Fruit fly (Drosophila melanogaster): ENCODE results near the gene CG31267.

CG31267 gene

DNA sequence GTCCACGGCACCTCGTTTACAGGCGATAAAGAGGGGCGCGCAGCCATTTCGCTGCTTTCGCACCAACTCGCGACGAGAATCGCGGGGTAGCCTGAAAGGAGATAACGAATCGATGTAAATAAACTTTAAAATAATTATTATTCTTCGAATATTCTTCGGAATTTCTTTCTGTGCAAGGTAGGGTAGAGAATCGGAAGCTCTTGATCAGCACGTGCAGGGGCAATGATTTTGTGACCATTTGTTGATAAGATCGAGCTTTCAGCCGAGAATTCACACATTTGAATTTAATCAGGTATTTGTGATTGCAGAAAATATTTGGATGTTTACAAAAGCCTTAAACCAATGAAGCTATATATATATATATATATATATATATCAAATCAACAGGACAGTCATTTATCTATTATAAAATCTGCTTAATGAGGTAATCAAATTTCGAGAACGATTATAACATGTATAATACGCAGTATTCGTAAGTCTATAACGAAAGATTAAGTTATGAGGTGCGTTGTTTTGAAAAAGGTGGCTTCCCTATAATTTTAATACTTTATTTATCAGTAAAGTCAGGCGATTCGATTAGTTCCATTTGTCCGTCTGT lies 13.7 kb downstream of the CG31267 start:
- TF ChIP-seq pan (optimal IDR thresholded peaks at IDR 0.05) (no peak), EcR (GFP tag; optimal IDR thresholded peaks at IDR 0.05) (no peak), Dll (optimal IDR thresholded peaks at IDR 0.05) (no peak), psq (optimal IDR thresholded peaks at IDR 0.05) (no peak)

DNA sequence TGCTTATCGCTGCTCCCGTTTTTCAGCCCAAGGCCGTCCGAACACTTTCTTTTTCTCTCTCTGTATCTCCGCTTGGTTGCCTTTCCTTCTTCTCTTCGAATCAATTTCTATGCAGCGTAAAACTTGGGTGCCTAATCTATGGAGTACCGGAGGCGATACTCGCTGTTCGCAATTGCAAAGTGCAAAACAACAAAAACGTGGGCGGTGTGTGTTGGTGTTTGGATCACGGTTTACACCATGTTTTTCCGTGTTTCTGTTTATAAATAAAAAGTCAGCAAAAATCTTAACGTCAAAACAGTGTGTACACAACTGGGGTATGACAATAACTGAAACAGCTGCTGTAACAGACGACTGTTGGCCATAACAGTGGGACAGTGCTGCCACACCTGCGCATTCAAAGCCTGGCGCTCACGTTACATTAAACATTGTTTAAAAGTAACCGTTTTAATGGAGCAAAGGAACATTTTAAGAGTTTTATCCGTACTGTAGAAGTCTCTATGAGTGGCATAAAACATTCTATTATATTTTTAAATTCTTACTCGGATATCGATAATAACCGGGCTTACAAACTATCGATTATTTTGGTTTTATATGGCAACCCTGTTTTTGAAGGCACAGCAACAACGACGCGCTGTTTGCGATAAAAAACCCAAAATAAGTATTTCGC lies 15.2 kb downstream of the CG31267 start, which contains the start of the genes m-cup and Det:
Gene m-cup, minus strand, starts transcription at position 333 of the 667 bp plus-strand sequence.
Gene Det, plus strand, starts transcription at position 588 of the 667 bp plus-strand sequence.
- no peak for TF ChIP-seq CG8478 (optimal IDR thresholded peaks at IDR 0.05)

DNA sequence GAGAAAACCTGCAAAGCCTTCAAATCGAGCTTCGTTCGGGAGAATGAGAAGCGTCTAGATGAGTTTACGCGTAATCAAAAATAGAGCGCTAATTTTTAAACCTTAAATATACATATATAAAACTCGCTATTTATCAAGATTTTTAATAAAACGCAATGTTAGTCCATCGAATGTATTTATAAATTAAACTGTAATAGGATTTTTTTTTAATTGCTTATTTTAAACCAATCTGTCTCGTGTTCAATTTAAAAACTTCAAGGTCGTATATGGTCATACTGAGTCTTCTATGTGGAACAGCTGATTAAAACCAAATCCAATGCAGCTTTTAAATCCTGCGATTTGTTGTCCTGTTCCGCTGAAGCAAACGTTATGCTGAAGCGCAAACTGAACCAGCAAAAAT lies 16.3 kb downstream of the CG31267 start, which contains the start of gene Smug:
Gene Smug, plus strand, starts transcription at position 301 of the 400 bp plus-strand sequence.
- TF ChIP-seq psq (optimal IDR thresholded peaks at IDR 0.05) (no peak), CG8478 (optimal IDR thresholded peaks at IDR 0.05) (no peak), usp (GFP tag; optimal IDR thresholded peaks at IDR 0.05) (no peak), EcR (GFP tag; optimal IDR thresholded peaks at IDR 0.05) (no peak), Dll (optimal IDR thresholded peaks at IDR 0.05) (no peak), pan (optimal IDR thresholded peaks at IDR 0.05) (no peak)

DNA sequence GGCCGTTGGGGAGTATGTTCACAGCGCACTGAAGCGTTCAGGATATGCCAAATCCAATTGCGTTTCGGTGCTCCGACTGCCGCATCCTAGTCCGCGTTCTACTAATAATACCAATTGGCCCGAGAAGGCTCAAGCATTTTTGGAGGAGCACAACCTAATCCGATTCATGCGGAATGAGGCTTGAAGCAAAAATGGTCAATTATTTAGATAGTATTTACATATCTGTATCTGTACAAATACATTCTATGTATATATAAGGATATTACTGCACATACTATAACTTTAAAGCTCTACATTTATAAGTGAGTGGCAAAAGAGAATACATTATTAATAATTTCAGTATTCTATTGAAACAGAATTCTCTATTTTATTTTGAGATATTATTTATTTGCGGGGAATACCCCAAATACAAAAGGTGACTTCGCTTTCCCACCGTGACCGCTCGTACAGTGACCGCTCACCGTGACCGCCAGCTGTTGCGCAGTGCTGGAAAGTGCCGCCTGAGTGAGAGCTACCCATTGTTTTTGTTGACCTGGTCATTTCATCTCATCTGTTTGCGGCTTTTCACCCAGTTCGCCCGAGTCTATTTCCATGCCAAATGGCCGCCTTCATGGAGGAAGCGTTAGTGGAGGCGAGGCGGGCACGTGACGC lies 17.5 kb downstream of the CG31267 start, which contains the start of gene CG5292:
Gene CG5292, plus strand, starts transcription at position 486 of the 651 bp plus-strand sequence.
- TF ChIP-seq pan (optimal IDR thresholded peaks at IDR 0.05), result no peak
- TF ChIP-seq EcR (GFP tag; optimal IDR thresholded peaks at IDR 0.05), result no peak
- TF ChIP-seq Dll (optimal IDR thresholded peaks at IDR 0.05), result no peak
- TF ChIP-seq CG8478 (optimal IDR thresholded peaks at IDR 0.05), result no peak

DNA sequence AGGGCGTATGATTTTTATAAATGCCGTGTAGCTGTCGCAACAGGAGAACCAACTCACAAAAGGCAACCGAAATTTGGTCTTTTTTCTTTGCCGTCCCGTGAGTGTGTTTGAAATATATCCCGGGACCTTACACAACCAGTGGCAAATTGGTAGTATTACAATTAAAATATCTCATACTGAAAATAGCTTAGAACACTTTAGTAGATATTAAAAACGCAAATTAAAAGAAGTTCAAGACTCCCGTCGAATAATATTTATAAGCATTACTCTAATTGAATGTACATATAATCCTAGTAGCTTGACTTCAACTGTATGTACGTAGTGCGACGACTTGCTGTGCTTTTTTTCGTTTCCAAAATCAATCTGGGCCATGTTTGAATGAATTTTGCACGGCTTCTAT lies 44.1 kb downstream of the CG31267 start:
- TF ChIP-seq CG8478 (optimal IDR thresholded peaks at IDR 0.05) (no peak), Dll (optimal IDR thresholded peaks at IDR 0.05) (no peak), pan (optimal IDR thresholded peaks at IDR 0.05) (no peak), usp (GFP tag; optimal IDR thresholded peaks at IDR 0.05) (no peak), EcR (GFP tag; optimal IDR thresholded peaks at IDR 0.05) (no peak), psq (optimal IDR thresholded peaks at IDR 0.05) (no peak)

All from whole organism.